Worm (Caenorhabditis elegans): ENCODE data around the gene C14E2.1.

C14E2.1 gene

DNA sequence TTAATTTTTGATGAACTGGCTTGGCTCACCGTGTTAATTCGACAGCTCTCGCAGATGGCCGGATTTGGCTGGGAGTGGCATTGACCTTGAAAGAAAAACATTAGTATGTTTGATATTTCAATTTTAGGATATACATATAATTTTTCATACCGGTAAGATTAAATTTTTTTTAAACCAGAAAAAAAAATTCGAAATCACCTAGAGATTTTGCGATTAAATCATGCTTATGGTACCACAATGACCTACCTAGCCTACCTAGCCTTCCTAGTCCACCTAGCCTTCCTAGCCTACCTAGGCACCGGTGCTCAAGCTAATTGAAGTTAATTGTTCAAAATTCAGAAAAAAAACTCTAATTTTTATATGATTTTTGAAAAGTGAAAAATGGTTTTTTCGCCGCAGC, 14.8 kb upstream of the C14E2.1 start, which contains the start of gene C14E2.3:
Gene C14E2.3 (minus strand): TSS at position 101 of the 400 bp plus-strand sequence.
- no peak for TF ChIP-seq ceh-36 (tag; optimal IDR thresholded peaks at IDR 0.05)
- TF ChIP-seq ets-7 (tag; optimal IDR thresholded peaks at IDR 0.05) = no peak
- TF ChIP-seq tbx-37 (GFP tag; conservative IDR thresholded peaks at IDR 0.05) = no peak
- TF ChIP-seq ama-1 (optimal IDR thresholded peaks at IDR 0.05) = no peak

DNA sequence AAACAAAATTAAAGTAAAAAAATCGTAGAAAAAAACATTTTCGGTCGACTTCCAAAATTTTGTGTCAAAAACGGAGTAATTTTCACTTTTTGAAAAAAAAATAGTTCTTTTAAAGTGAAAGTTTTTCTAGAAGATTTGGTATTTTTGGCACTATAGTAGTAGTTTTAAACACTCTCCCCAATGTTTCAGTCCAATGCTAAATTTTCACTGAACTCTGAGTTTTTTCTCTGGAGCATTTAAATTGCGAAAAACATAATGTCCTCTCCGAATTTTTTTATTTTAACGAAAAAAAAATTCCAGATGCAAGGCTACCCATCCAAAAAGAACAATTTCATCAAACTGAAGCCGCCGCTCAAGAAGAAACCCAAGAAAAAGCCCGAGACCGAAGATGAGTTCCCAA, 10.2 kb upstream of the C14E2.1 start, which contains the start of gene C14E2.7:
Gene C14E2.7 (plus strand): TSS at position 301 of the 400 bp plus-strand sequence.
- TF ChIP-seq ets-7 (tag; optimal IDR thresholded peaks at IDR 0.05) = no peak
- no peak for TF ChIP-seq tbx-11 (GFP tag; IDR thresholded peaks at IDR 0.05)
- no peak for TF ChIP-seq F13C5.2 (tag; optimal IDR thresholded peaks at IDR 0.05)
- no peak for TF ChIP-seq hnd-1 (tag; optimal IDR thresholded peaks at IDR 0.05)
- TF ChIP-seq hmbx-1 (tag; optimal IDR thresholded peaks at IDR 0.05) = no peak
- no peak for TF ChIP-seq scrt-1 (GFP tag; IDR thresholded peaks at IDR 0.05)
- TF ChIP-seq ama-1 (optimal IDR thresholded peaks at IDR 0.05) = no peak
- TF ChIP-seq tbx-37 (GFP tag; conservative IDR thresholded peaks at IDR 0.05) = no peak
- TF ChIP-seq sea-1 (GFP tag; conservative IDR thresholded peaks at IDR 0.05) = no peak
- TF ChIP-seq pes-1 (GFP tag; IDR thresholded peaks at IDR 0.05) = no peak
- TF ChIP-seq ceh-13 (GFP tag; optimal IDR thresholded peaks at IDR 0.05) = no peak

DNA sequence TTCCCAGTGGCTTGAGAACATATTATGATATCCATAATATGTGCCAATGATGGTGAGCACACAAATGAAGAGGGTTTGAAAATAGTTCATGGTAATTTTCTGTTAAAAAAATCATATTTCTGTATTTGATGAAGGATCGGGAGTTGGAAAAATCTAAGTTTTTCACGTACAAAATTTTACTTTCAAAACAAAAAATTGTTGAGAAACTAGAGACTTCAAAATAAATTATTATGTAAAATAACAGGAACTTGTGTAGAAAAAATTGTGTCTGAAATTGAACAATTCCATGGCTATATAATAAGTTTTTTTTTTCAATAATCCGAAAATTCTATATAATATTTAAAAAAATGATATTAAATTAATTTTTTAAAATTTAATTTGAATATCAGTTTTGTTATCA, 5.0 kb upstream of the C14E2.1 start, which contains the start of gene C14E2.4:
Gene C14E2.4 (minus strand): TSS at position 101 of the 400 bp plus-strand sequence.
- no peak for TF ChIP-seq pes-1 (GFP tag; IDR thresholded peaks at IDR 0.05)
- TF ChIP-seq hmg-4 (GFP tag; optimal IDR thresholded peaks at IDR 0.05) = no peak
- TF ChIP-seq tbx-11 (GFP tag; IDR thresholded peaks at IDR 0.05) = no peak
- TF ChIP-seq ceh-13 (GFP tag; optimal IDR thresholded peaks at IDR 0.05) = no peak
- TF ChIP-seq scrt-1 (GFP tag; IDR thresholded peaks at IDR 0.05) = no peak
- TF ChIP-seq F13C5.2 (tag; optimal IDR thresholded peaks at IDR 0.05) = no peak

DNA sequence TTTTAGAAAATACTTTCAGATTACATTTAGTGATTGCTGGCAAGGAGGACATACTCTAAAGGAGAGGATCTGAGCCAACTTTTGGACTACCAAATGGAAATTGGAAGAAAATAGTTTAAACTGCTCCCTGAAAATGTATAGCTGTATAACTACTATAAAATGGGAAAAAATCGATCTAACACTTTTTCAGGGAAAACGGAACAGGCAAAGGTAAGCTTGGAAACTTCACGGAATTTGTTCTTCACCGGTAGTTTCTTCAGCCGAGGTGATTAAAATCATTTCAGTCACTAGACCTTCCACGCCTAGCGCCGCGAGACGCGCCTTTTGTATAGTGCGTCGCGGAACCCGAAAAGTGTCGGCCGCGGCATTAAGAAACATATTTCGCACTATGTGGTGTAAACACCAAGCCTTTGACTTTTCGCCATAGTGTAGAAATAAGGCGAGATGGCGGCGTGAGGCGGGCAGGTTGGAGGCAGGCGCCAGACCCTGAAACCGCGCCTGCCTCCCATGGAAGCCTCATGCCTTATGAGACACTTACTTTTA, 905 bp upstream of the C14E2.1 start, which contains the start of gene C14E2.5:
Gene C14E2.5 (minus strand): TSS at position 51 of the 543 bp plus-strand sequence.
- no peak for TF ChIP-seq ceh-36 (tag; optimal IDR thresholded peaks at IDR 0.05)
- no peak for TF ChIP-seq F13C5.2 (tag; optimal IDR thresholded peaks at IDR 0.05)
- TF ChIP-seq aly-1 (tag; optimal IDR thresholded peaks at IDR 0.05) = no peak

DNA sequence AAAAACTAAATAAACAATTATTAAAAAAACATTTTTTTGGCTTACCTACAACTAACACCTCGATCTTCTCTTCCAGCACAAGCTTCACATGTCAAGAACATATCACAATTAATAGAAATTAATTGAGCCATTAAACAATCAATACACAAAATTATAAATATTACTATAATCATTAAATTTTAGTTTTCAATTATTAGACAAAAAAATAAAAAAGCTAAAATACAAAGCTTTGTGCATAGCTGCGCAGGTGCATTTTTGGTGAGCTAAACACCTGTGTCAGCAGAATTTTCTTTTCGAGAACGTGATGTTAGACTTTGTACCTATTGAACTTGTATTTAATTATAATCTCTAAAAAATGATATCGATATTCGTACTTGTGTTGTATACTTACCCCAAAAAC, 3.7 kb downstream of the C14E2.1 start, which contains the start of gene C14E2.6:
Gene C14E2.6 (minus strand): TSS at position 101 of the 400 bp plus-strand sequence.
- TF ChIP-seq hmbx-1 (tag; optimal IDR thresholded peaks at IDR 0.05) = no peak
- no peak for TF ChIP-seq ceh-36 (tag; optimal IDR thresholded peaks at IDR 0.05)
- TF ChIP-seq aly-1 (tag; optimal IDR thresholded peaks at IDR 0.05) = no peak
- no peak for TF ChIP-seq F13C5.2 (tag; optimal IDR thresholded peaks at IDR 0.05)
- no peak for TF ChIP-seq hnd-1 (tag; optimal IDR thresholded peaks at IDR 0.05)
- no peak for TF ChIP-seq ets-7 (tag; optimal IDR thresholded peaks at IDR 0.05)

DNA sequence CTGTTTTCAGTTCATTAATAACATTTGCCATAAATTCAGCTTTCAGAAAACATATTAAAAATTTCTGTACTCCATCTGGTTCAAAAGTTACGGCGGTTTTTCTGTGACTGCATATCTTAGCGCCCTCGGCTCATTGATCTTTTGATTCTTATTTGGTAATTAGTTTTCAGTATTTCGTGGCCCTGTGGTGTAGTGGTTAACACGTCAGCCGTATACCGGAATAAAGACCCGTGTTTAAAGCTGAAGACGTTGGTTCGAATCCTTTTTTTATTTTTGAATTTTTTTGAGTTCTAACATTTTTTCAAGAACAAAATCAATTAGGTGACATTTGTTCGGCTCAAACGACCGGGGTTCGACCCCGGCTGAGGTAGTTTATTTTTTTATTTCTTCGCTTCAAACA, 4.2 kb downstream of the C14E2.1 start:
- TF ChIP-seq scrt-1 (GFP tag; IDR thresholded peaks at IDR 0.05) (no peak), hmbx-1 (tag; optimal IDR thresholded peaks at IDR 0.05) (no peak), tbx-11 (GFP tag; IDR thresholded peaks at IDR 0.05) (no peak), flt-1 (GFP tag; IDR thresholded peaks at IDR 0.05) (no peak), ceh-13 (GFP tag; optimal IDR thresholded peaks at IDR 0.05) (no peak), ceh-36 (tag; optimal IDR thresholded peaks at IDR 0.05) (no peak), F13C5.2 (tag; optimal IDR thresholded peaks at IDR 0.05) (no peak), ama-1 (optimal IDR thresholded peaks at IDR 0.05) (no peak), hmg-4 (GFP tag; optimal IDR thresholded peaks at IDR 0.05) (no peak), ets-7 (tag; optimal IDR thresholded peaks at IDR 0.05) (no peak), tra-4 (tag; optimal IDR thresholded peaks at IDR 0.05) (no peak), hnd-1 (tag; optimal IDR thresholded peaks at IDR 0.05) (no peak), B0310.2 (tag; optimal IDR thresholded peaks at IDR 0.05) (no peak), tbx-37 (GFP tag; conservative IDR thresholded peaks at IDR 0.05) (no peak), sea-1 (GFP tag; conservative IDR thresholded peaks at IDR 0.05) (no peak), pes-1 (GFP tag; IDR thresholded peaks at IDR 0.05) (no peak), aly-1 (tag; optimal IDR thresholded peaks at IDR 0.05) (no peak)

DNA sequence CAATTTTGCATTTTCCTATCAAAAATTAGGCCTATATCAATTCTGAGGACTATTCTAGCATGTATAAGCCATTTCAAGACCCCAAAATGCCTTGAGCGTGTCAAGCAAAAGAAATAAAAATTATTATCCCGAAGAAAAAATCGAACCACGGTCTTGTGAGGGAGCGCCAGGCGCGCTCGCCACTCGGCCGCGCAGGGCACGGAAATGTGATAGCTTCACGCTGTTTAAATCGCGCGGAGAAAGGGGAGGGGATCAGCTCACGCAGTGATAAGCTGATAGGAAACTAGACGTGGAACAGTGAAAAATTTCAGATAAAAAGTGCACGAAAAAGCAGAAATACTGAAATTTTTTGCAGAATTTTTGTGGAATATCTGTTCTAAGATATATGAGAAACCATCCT, 11.4 kb downstream of the C14E2.1 start:
- TF ChIP-seq aly-1 (tag; optimal IDR thresholded peaks at IDR 0.05) (no peak), hmg-4 (GFP tag; optimal IDR thresholded peaks at IDR 0.05) (peak; percentile 57), sea-1 (GFP tag; conservative IDR thresholded peaks at IDR 0.05) (peak; percentile 75), tbx-11 (GFP tag; IDR thresholded peaks at IDR 0.05) (peak; percentile 64), scrt-1 (GFP tag; IDR thresholded peaks at IDR 0.05) (peak; percentile 78), F13C5.2 (tag; optimal IDR thresholded peaks at IDR 0.05) (peak; percentile 67), hmbx-1 (tag; optimal IDR thresholded peaks at IDR 0.05) (no peak), ceh-13 (GFP tag; optimal IDR thresholded peaks at IDR 0.05) (peak; percentile 26), ama-1 (optimal IDR thresholded peaks at IDR 0.05) (no peak), hnd-1 (tag; optimal IDR thresholded peaks at IDR 0.05) (peak; percentile 61), B0310.2 (tag; optimal IDR thresholded peaks at IDR 0.05) (peak; percentile 42), pes-1 (GFP tag; IDR thresholded peaks at IDR 0.05) (peak; percentile 77), ceh-36 (tag; optimal IDR thresholded peaks at IDR 0.05) (peak; percentile 55), tra-4 (tag; optimal IDR thresholded peaks at IDR 0.05) (no peak), ets-7 (tag; optimal IDR thresholded peaks at IDR 0.05) (no peak), tbx-37 (GFP tag; conservative IDR thresholded peaks at IDR 0.05) (peak; percentile 81), flt-1 (GFP tag; IDR thresholded peaks at IDR 0.05) (peak; percentile 72)

DNA sequence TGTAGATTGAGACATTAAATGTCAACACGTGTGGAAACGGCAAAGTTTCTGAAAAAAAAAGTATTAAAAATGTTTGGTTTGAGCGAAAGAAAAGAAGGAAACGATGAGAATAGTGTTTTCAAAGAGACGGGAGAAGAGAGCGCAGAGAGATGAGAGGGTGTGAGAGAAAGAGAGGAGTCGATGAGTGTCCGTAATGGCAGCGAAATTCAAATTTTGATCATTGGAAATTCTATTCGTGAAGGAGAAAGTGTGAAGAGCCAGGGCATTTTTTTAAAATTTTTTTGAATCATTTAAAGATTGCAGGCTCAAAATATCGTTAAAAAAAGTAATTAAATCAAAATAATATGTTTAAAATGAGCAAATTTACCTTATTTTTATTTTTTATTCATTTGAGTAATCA, 19.2 kb downstream of the C14E2.1 start, which contains the start of gene T26C11.4:
Gene T26C11.4 (minus strand): TSS at position 54 of the 400 bp plus-strand sequence.
- TF ChIP-seq aly-1 (tag; optimal IDR thresholded peaks at IDR 0.05) (no peak), F13C5.2 (tag; optimal IDR thresholded peaks at IDR 0.05) (no peak), ceh-13 (GFP tag; optimal IDR thresholded peaks at IDR 0.05) (no peak), tra-4 (tag; optimal IDR thresholded peaks at IDR 0.05) (no peak), sea-1 (GFP tag; conservative IDR thresholded peaks at IDR 0.05) (no peak), hmg-4 (GFP tag; optimal IDR thresholded peaks at IDR 0.05) (no peak), tbx-37 (GFP tag; conservative IDR thresholded peaks at IDR 0.05) (no peak), scrt-1 (GFP tag; IDR thresholded peaks at IDR 0.05) (no peak)

Data from whole organism, early embryonic.